Fruit fly (Drosophila melanogaster): ENCODE data around the gene Lip4.

Lip4 gene

dm6 chr2L:10503356-10503977 is 23.9 kb upstream of the Lip4 start:
- TF ChIP-seq psq (optimal IDR thresholded peaks at IDR 0.05) (no peak), h (optimal IDR thresholded peaks at IDR 0.05) (no peak), insv (optimal IDR thresholded peaks at IDR 0.05) (no peak), Sin3A (optimal IDR thresholded peaks at IDR 0.05) (no peak)

dm6 chr2L:10504895-10505294 is 22.5 kb upstream of the Lip4 start:
- no peak for TF ChIP-seq ttk (optimal IDR thresholded peaks at IDR 0.05)
- TF ChIP-seq h (optimal IDR thresholded peaks at IDR 0.05), result no peak
- no peak for TF ChIP-seq insv (optimal IDR thresholded peaks at IDR 0.05)
- TF ChIP-seq psq (optimal IDR thresholded peaks at IDR 0.05), result no peak
- TF ChIP-seq Myc (optimal IDR thresholded peaks at IDR 0.05), result no peak
- no peak for TF ChIP-seq Sin3A (optimal IDR thresholded peaks at IDR 0.05)

dm6 chr2L:10505345-10505744 is 22.0 kb upstream of the Lip4 start:
- TF ChIP-seq insv (optimal IDR thresholded peaks at IDR 0.05) (no peak), psq (optimal IDR thresholded peaks at IDR 0.05) (no peak), h (optimal IDR thresholded peaks at IDR 0.05) (no peak), Sin3A (optimal IDR thresholded peaks at IDR 0.05) (no peak), Myc (optimal IDR thresholded peaks at IDR 0.05) (no peak), ttk (optimal IDR thresholded peaks at IDR 0.05) (no peak)

dm6 chr2L:10506557-10507252 is 20.7 kb upstream of the Lip4 start, which contains the start of the genes Myo31DF and CG6094:
TSS of gene Myo31DF (minus strand) at chr2L:10506779.
TSS of gene CG6094 (plus strand) at chr2L:10507081.
- no peak for TF ChIP-seq psq (optimal IDR thresholded peaks at IDR 0.05)
- TF ChIP-seq ttk (optimal IDR thresholded peaks at IDR 0.05), result no peak
- no peak for TF ChIP-seq insv (optimal IDR thresholded peaks at IDR 0.05)
- no peak for TF ChIP-seq Myc (optimal IDR thresholded peaks at IDR 0.05)
- TF ChIP-seq h (optimal IDR thresholded peaks at IDR 0.05), result no peak
- TF ChIP-seq Sin3A (optimal IDR thresholded peaks at IDR 0.05), result no peak

- TF ChIP-seq Myc (optimal IDR thresholded peaks at IDR 0.05) (no peak), ttk (optimal IDR thresholded peaks at IDR 0.05) (no peak), psq (optimal IDR thresholded peaks at IDR 0.05) (no peak), h (optimal IDR thresholded peaks at IDR 0.05) (no peak), Sin3A (optimal IDR thresholded peaks at IDR 0.05) (no peak), insv (optimal IDR thresholded peaks at IDR 0.05) (no peak)
Measured at dm6 chr2L:10510088-10510487, 17.3 kb upstream of the Lip4 start, which contains the start of gene CG7384. TSS of gene CG7384 (minus strand) at chr2L:10510453.

dm6 chr2L:10510843-10511242 is 16.5 kb upstream of the Lip4 start:
- no peak for TF ChIP-seq Sin3A (optimal IDR thresholded peaks at IDR 0.05)
- TF ChIP-seq insv (optimal IDR thresholded peaks at IDR 0.05), result no peak
- no peak for TF ChIP-seq ttk (optimal IDR thresholded peaks at IDR 0.05)
- no peak for TF ChIP-seq psq (optimal IDR thresholded peaks at IDR 0.05)
- TF ChIP-seq h (optimal IDR thresholded peaks at IDR 0.05), result no peak
- no peak for TF ChIP-seq Myc (optimal IDR thresholded peaks at IDR 0.05)

- TF ChIP-seq Sin3A (optimal IDR thresholded peaks at IDR 0.05) (no peak), insv (optimal IDR thresholded peaks at IDR 0.05) (no peak), psq (optimal IDR thresholded peaks at IDR 0.05) (no peak), Myc (optimal IDR thresholded peaks at IDR 0.05) (no peak), ttk (optimal IDR thresholded peaks at IDR 0.05) (no peak), h (optimal IDR thresholded peaks at IDR 0.05) (no peak)
Measured at dm6 chr2L:10513837-10514499, 13.4 kb upstream of the Lip4 start.

- TF ChIP-seq insv (optimal IDR thresholded peaks at IDR 0.05), result no peak
- no peak for TF ChIP-seq psq (optimal IDR thresholded peaks at IDR 0.05)
- no peak for TF ChIP-seq Sin3A (optimal IDR thresholded peaks at IDR 0.05)
- no peak for TF ChIP-seq h (optimal IDR thresholded peaks at IDR 0.05)
- TF ChIP-seq ttk (optimal IDR thresholded peaks at IDR 0.05), result no peak
- TF ChIP-seq Myc (optimal IDR thresholded peaks at IDR 0.05), result no peak
Measured at dm6 chr2L:10514586-10515137, 12.7 kb upstream of the Lip4 start.

dm6 chr2L:10515553-10516174 is 11.7 kb upstream of the Lip4 start:
- TF ChIP-seq Sin3A (optimal IDR thresholded peaks at IDR 0.05), result no peak
- no peak for TF ChIP-seq insv (optimal IDR thresholded peaks at IDR 0.05)
- TF ChIP-seq Myc (optimal IDR thresholded peaks at IDR 0.05), result no peak
- TF ChIP-seq psq (optimal IDR thresholded peaks at IDR 0.05), result no peak
- no peak for TF ChIP-seq h (optimal IDR thresholded peaks at IDR 0.05)
- no peak for TF ChIP-seq ttk (optimal IDR thresholded peaks at IDR 0.05)

- TF ChIP-seq Sin3A (optimal IDR thresholded peaks at IDR 0.05) (no peak), Myc (optimal IDR thresholded peaks at IDR 0.05) (no peak), h (optimal IDR thresholded peaks at IDR 0.05) (no peak), insv (optimal IDR thresholded peaks at IDR 0.05) (no peak), psq (optimal IDR thresholded peaks at IDR 0.05) (no peak), ttk (optimal IDR thresholded peaks at IDR 0.05) (no peak)
Measured at dm6 chr2L:10516470-10517048, 10.8 kb upstream of the Lip4 start.

dm6 chr2L:10517085-10517484 is 10.3 kb upstream of the Lip4 start, which contains the start of the genes Fatp1 and Lrr47:
TSS of gene Fatp1 (minus strand) at chr2L:10517218.
TSS of gene Lrr47 (plus strand) at chr2L:10517335.
- no peak for TF ChIP-seq h (optimal IDR thresholded peaks at IDR 0.05)
- TF ChIP-seq Myc (optimal IDR thresholded peaks at IDR 0.05), result no peak
- TF ChIP-seq insv (optimal IDR thresholded peaks at IDR 0.05), result no peak
- no peak for TF ChIP-seq Sin3A (optimal IDR thresholded peaks at IDR 0.05)
- no peak for TF ChIP-seq psq (optimal IDR thresholded peaks at IDR 0.05)
- no peak for TF ChIP-seq ttk (optimal IDR thresholded peaks at IDR 0.05)
